Worm (Caenorhabditis elegans): ENCODE measurements around the gene lin-46.

- TF ChIP-seq egl-27 (tag; optimal IDR thresholded peaks at IDR 0.05) (no peak), ceh-16 (tag; optimal IDR thresholded peaks at IDR 0.05) (no peak)
Observed at ce11 chrV:12949607-12950006, 19.0 kb upstream of the lin-46 start, which contains the start of gene T16G1.13.
